Worm (Caenorhabditis elegans): ENCODE data around the gene chil-25.

Gene chil-25

ce11 chrII:9474367-9475105 lies at the start of gene chil-25, which contains the start of gene chil-26:
Gene chil-25 (minus strand): TSS chrII:9474467.
Gene chil-26 (plus strand): TSS chrII:9475055.
- TF ChIP-seq fkh-10 (GFP tag; optimal IDR thresholded peaks at IDR 0.05) = no peak
- TF ChIP-seq C16A3.4 (tag; optimal IDR thresholded peaks at IDR 0.05) = no peak
- no peak for TF ChIP-seq lir-3 (tag; optimal IDR thresholded peaks at IDR 0.05; ENCODE audit: poor library complexity)
- no peak for TF ChIP-seq lin-39 (tag; optimal IDR thresholded peaks at IDR 0.05)

ce11 chrII:9523539-9524224 lies 49.4 kb upstream of the chil-25 start, which contains the start of gene mex-6:
Gene mex-6 (plus strand): TSS chrII:9524174.
- TF ChIP-seq pqm-1 (tag; optimal IDR thresholded peaks at IDR 0.05) (no peak), ets-5 (GFP tag; IDR thresholded peaks at IDR 0.05) (no peak), hlh-17 (GFP tag; optimal IDR thresholded peaks at IDR 0.05; ENCODE audit: borderline replicate concordance) (no peak), isw-1 (GFP tag; IDR thresholded peaks at IDR 0.05) (no peak), jun-1 (tag; optimal IDR thresholded peaks at IDR 0.05) (no peak), fkh-8 (tag; optimal IDR thresholded peaks at IDR 0.05) (no peak), dpl-1 (GFP tag; optimal IDR thresholded peaks at IDR 0.05) (no peak), egl-27 (tag; optimal IDR thresholded peaks at IDR 0.05) (no peak), unc-98 (GFP tag; IDR thresholded peaks at IDR 0.05) (no peak), rnt-1 (tag; optimal IDR thresholded peaks at IDR 0.05) (no peak), mep-1 (tag; optimal IDR thresholded peaks at IDR 0.05) (no peak), pag-3 (tag; optimal IDR thresholded peaks at IDR 0.05; ENCODE audit: borderline replicate concordance, insufficient read depth) (no peak), grh-1 (GFP tag; IDR thresholded peaks at IDR 0.05) (no peak), nhr-90 (tag; optimal IDR thresholded peaks at IDR 0.05; ENCODE audit: poor library complexity) (no peak), lsy-2 (tag; optimal IDR thresholded peaks at IDR 0.05) (no peak), fos-1 (tag; optimal IDR thresholded peaks at IDR 0.05) (no peak)

- TF ChIP-seq swsn-7 (tag; optimal IDR thresholded peaks at IDR 0.05) (no peak), vab-15 (tag; optimal IDR thresholded peaks at IDR 0.05) (no peak), dpl-1 (GFP tag; optimal IDR thresholded peaks at IDR 0.05) (no peak), ceh-90 (tag; optimal IDR thresholded peaks at IDR 0.05) (no peak), sox-4 (tag; optimal IDR thresholded peaks at IDR 0.05) (no peak), elt-2 (tag; optimal IDR thresholded peaks at IDR 0.05) (no peak), hlh-17 (GFP tag; optimal IDR thresholded peaks at IDR 0.05; ENCODE audit: borderline replicate concordance) (no peak), unc-86 (tag; optimal IDR thresholded peaks at IDR 0.05) (no peak), nhr-237 (tag; optimal IDR thresholded peaks at IDR 0.05) (no peak), ces-1 (GFP tag; optimal IDR thresholded peaks at IDR 0.05) (no peak), rnt-1 (tag; optimal IDR thresholded peaks at IDR 0.05) (no peak), nhr-20 (tag; optimal IDR thresholded peaks at IDR 0.05) (no peak)
Observed at ce11 chrII:9522986-9523385, 48.7 kb upstream of the chil-25 start, which contains the start of gene AH6.17. Gene AH6.17 (plus strand): TSS chrII:9523170.

- TF ChIP-seq unc-86 (tag; optimal IDR thresholded peaks at IDR 0.05) = no peak
- no peak for TF ChIP-seq nhr-19 (GFP tag; conservative IDR thresholded peaks at IDR 0.05)
- TF ChIP-seq ceh-8 (GFP tag; optimal IDR thresholded peaks at IDR 0.05) = no peak
- TF ChIP-seq nhr-77 (tag; optimal IDR thresholded peaks at IDR 0.05) = no peak
- TF ChIP-seq lin-14 (GFP tag; optimal IDR thresholded peaks at IDR 0.05) = no peak
- TF ChIP-seq ztf-11 (tag; optimal IDR thresholded peaks at IDR 0.05) = no peak
- TF ChIP-seq ceh-82 (tag; optimal IDR thresholded peaks at IDR 0.05) = no peak
- no peak for TF ChIP-seq fkh-8 (tag; optimal IDR thresholded peaks at IDR 0.05)
- no peak for TF ChIP-seq unc-62 (GFP tag; optimal IDR thresholded peaks at IDR 0.05)
- no peak for TF ChIP-seq blmp-1 (tag; optimal IDR thresholded peaks at IDR 0.05)
Observed at ce11 chrII:9521570-9521969, 47.3 kb upstream of the chil-25 start, which contains the start of gene sra-1. Gene sra-1 (minus strand): TSS chrII:9521670.
